Fruit fly (Drosophila melanogaster): Measurements from ENCODE around the gene CG17919.

DNA sequence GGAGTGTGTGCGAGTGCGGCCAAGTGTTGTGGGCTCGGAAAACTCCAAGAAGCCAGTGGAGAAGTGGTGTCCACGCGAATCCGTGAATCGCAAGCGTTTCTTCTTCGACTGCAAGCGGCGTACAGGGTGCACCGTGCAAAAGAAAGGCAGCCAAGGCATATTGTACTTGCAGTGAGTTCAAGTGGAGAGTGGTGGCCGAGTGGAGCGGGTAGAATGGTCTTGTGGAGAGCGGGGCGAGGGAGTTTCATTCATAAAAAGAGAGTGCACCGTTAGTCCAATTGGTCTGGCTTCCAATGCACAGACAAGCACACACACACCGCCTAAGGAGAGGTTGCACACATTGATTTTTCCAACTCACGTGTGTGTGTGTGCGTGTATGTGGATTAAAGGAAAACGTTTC is 7.4 kb downstream of the CG17919 start:
- no peak for TF ChIP-seq insv (optimal IDR thresholded peaks at IDR 0.05)
- TF ChIP-seq h (optimal IDR thresholded peaks at IDR 0.05): no peak
- no peak for TF ChIP-seq Myc (optimal IDR thresholded peaks at IDR 0.05)

Measured in Kc167 (cell line).